Fruit fly (Drosophila melanogaster): ENCODE data around the gene aay.
A peak's percentile ranks its signal among the peaks of the same experiment; 100 is the strongest.

Gene aay

DNA sequence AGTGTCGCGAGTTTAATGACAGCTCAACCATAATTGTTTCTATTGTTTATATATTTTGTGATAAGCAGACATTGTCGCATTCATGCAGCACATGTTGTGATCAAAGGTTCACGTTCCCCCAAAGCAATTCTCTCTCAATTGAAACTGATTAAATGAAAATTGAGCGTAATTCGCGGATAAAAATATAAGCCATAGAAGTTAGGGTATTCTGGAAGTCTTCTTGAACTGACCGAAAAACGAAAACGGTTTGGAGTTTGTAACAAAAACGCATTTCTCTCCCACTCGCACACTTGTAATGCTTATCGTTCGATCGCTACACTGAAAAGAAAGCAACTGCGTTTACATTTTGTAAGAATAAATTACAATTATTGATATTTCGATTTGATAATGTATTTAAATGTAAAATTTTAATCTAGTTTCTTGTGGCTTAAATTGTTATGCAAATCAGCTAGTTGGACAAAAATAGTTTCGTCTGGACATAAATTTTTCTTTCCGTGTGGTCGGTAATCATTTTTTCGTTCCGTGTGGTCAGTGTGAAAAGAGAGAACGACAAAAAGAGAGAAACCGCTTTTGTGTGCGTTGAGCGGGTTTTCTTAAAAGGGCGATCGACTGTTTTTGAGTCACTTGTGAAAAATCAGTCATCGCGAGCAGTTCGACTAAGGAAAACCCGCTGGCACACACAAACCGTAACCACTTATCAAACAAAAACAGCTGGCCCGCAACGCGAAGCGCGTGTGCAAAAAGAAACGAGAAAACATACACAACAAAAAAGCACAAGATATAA, at the start of gene aay (continued):
- TF ChIP-seq ara (GFP tag; IDR thresholded peaks at IDR 0.05) (peak; percentile 98), pum (GFP tag; optimal IDR thresholded peaks at IDR 0.05) (peak; percentile 96), psq (GFP tag; optimal IDR thresholded peaks at IDR 0.05) (peak; percentile 96), Pdp1 (GFP tag; optimal IDR thresholded peaks at IDR 0.05) (peak; percentile 96 to 98), wor (GFP tag; IDR thresholded peaks at IDR 0.05) (peak; percentile 97), sob (GFP tag; IDR thresholded peaks at IDR 0.05) (peak; percentile 99), hbn (GFP tag; IDR thresholded peaks at IDR 0.05; ENCODE audit: partially characterized antibody) (no peak), jumu (GFP tag; optimal IDR thresholded peaks at IDR 0.05) (peak; percentile 96), NC2β (GFP tag; optimal IDR thresholded peaks at IDR 0.05) (peak; percentile 96), zf30C (GFP tag; optimal IDR thresholded peaks at IDR 0.05) (peak; percentile 100), zen (tag; optimal IDR thresholded peaks at IDR 0.05) (peak; percentile 99), CG6683 (GFP tag; optimal IDR thresholded peaks at IDR 0.05) (peak; percentile 97), CG12769 (tag; optimal IDR thresholded peaks at IDR 0.05) (peak; percentile 98), ap (GFP tag; IDR thresholded peaks at IDR 0.05) (peak; percentile 97), sisA (GFP tag; IDR thresholded peaks at IDR 0.05) (peak; percentile 98), ranshi (GFP tag; IDR thresholded peaks at IDR 0.05) (peak; percentile 98), dm (GFP tag; optimal IDR thresholded peaks at IDR 0.05) (peak; percentile 96), NC2α (GFP tag; optimal IDR thresholded peaks at IDR 0.05) (peak; percentile 97), org-1 (GFP tag; optimal IDR thresholded peaks at IDR 0.05) (peak; percentile 99), CG17328 (GFP tag; IDR thresholded peaks at IDR 0.05) (peak; percentile 99), Awh (GFP tag; IDR thresholded peaks at IDR 0.05) (peak; percentile 97), toy (GFP tag; IDR thresholded peaks at IDR 0.05) (peak; percentile 92), CG2202 (tag; optimal IDR thresholded peaks at IDR 0.05) (peak; percentile 99), fru (optimal IDR thresholded peaks at IDR 0.05) (no peak), CG31224 (GFP tag; IDR thresholded peaks at IDR 0.05) (peak; percentile 94), Hmx (GFP tag; optimal IDR thresholded peaks at IDR 0.05) (peak; percentile 96), Optix (GFP tag; IDR thresholded peaks at IDR 0.05) (peak; percentile 95), CG12071 (GFP tag; optimal IDR thresholded peaks at IDR 0.05) (peak; percentile 98), CG6765 (GFP tag; optimal IDR thresholded peaks at IDR 0.05) (peak; percentile 98), Taf1 (GFP tag; IDR thresholded peaks at IDR 0.05) (peak; percentile 91), Opbp (GFP tag; IDR thresholded peaks at IDR 0.05; ENCODE audit: partially characterized antibody) (no peak), fd102C (GFP tag; optimal IDR thresholded peaks at IDR 0.05) (peak; percentile 98), kay (GFP tag; optimal IDR thresholded peaks at IDR 0.05) (peak; percentile 98), Nf-YC (tag; optimal IDR thresholded peaks at IDR 0.05) (peak; percentile 93), Dbx (GFP tag; IDR thresholded peaks at IDR 0.05) (peak; percentile 97), CG1832 (GFP tag; optimal IDR thresholded peaks at IDR 0.05) (no peak), run (tag; optimal IDR thresholded peaks at IDR 0.05) (peak; percentile 99), HLH3B (GFP tag; IDR thresholded peaks at IDR 0.05) (peak; percentile 98), CG11093 (GFP tag; IDR thresholded peaks at IDR 0.05) (peak; percentile 97), crol (GFP tag; IDR thresholded peaks at IDR 0.05) (peak; percentile 79), pfk (GFP tag; optimal IDR thresholded peaks at IDR 0.05) (peak; percentile 50), CG31365 (tag; optimal IDR thresholded peaks at IDR 0.05) (peak; percentile 90), CG7963 (GFP tag; IDR thresholded peaks at IDR 0.05; ENCODE audit: partially characterized antibody) (no peak), CG11456 (GFP tag; IDR thresholded peaks at IDR 0.05) (peak; percentile 98), CG32767 (GFP tag; IDR thresholded peaks at IDR 0.05) (peak; percentile 96), CG4404 (GFP tag; IDR thresholded peaks at IDR 0.05) (peak; percentile 98), vnd (GFP tag; IDR thresholded peaks at IDR 0.05; ENCODE audit: partially characterized antibody) (no peak), Ada2b (GFP tag; IDR thresholded peaks at IDR 0.05) (peak; percentile 98), seq (GFP tag; IDR thresholded peaks at IDR 0.05) (peak; percentile 98), GATAe (GFP tag; conservative IDR thresholded peaks at IDR 0.05) (peak; percentile 97)

All from whole organism, embryonic.